Fruit fly (Drosophila melanogaster) whole organism, embryonic: ENCODE measurements around the gene kkv.

Experiments used
- BtbVII ChIP-seq: fragments of 200-800 bp; sonication (Bioruptor generic); optimal IDR thresholded peaks from 3 replicates; lab custom pipeline; 2017; ENCODE audit warnings: missing biosample characterization, mild to moderate bottlenecking, missing genetic modification characterization
- CG10959 ChIP-seq: fragments of 200-800 bp; sonication (Bioruptor generic); IDR thresholded peaks from 2 replicates; pipeline ENCODE4 v1.3.6; 2022; ENCODE audit warnings: missing biosample characterization, missing genetic modification characterization
- CG11247 ChIP-seq: fragments of 200-800 bp; sonication (Bioruptor generic); IDR thresholded peaks from 2 replicates; pipeline ENCODE4 v1.3.6; 2022; ENCODE audit warnings: missing biosample characterization, missing genetic modification characterization
- CG12219 ChIP-seq: fragments of 200-800 bp; sonication (Bioruptor generic); optimal IDR thresholded peaks from 3 replicates; lab custom pipeline; 2018; ENCODE audit warnings: missing biosample characterization, mild to moderate bottlenecking, missing genetic modification characterization
- CG13775 ChIP-seq: fragments of 200-800 bp; sonication (Bioruptor generic); optimal IDR thresholded peaks from 3 replicates; lab custom pipeline; 2017; ENCODE audit warnings: missing biosample characterization, mild to moderate bottlenecking, missing genetic modification characterization
- CG14014 ChIP-seq: fragments of 200-800 bp; sonication (Bioruptor generic); IDR thresholded peaks from 2 replicates; pipeline ENCODE4 v1.3.6; 2022; ENCODE audit warnings: missing biosample characterization, missing genetic modification characterization
- CG1529 ChIP-seq: fragments of 200-800 bp; sonication (Bioruptor generic); optimal IDR thresholded peaks from 3 replicates; lab custom pipeline; 2018; ENCODE audit warnings: missing biosample characterization, missing genetic modification characterization
- CG15601 ChIP-seq: fragments of 200-800 bp; sonication (Bioruptor generic); optimal IDR thresholded peaks from 3 replicates; lab custom pipeline; 2019; ENCODE audit warnings: missing biosample characterization, mild to moderate bottlenecking, missing genetic modification characterization, moderate library complexity
- CG18011 ChIP-seq: fragments of 200-800 bp; sonication (Bioruptor generic); optimal IDR thresholded peaks from 2 replicates; lab custom pipeline; 2017; ENCODE audit warnings: missing biosample characterization, missing genetic modification characterization, mild to moderate bottlenecking, moderate library complexity, missing genotype
- CG32532 ChIP-seq: fragments of 200-800 bp; sonication (Bioruptor generic); IDR thresholded peaks from 2 replicates; pipeline ENCODE4 v1.3.6; 2022; ENCODE audit warnings: missing biosample characterization, missing genetic modification characterization
- CG33213 ChIP-seq: fragments of 200-800 bp; sonication (Bioruptor generic); optimal IDR thresholded peaks from 3 replicates; lab custom pipeline; 2016; ENCODE audit warnings: missing biosample characterization, missing genetic modification characterization
- CG33557 ChIP-seq: fragments of 200-800 bp; sonication (Bioruptor generic); optimal IDR thresholded peaks from 2 replicates; lab custom pipeline; 2019; ENCODE audit warnings: missing biosample characterization, mild to moderate bottlenecking, missing genetic modification characterization, moderate library complexity
- CG34224 ChIP-seq: fragments of 200-800 bp; sonication (Bioruptor generic); IDR thresholded peaks from 3 replicates; pipeline ENCODE4 v1.3.6; 2022; ENCODE audit warnings: missing biosample characterization, missing genetic modification characterization; ENCODE audit not compliant: partially characterized antibody
- CG3726 ChIP-seq: fragments of 200-800 bp; sonication (Bioruptor generic); IDR thresholded peaks from 3 replicates; pipeline ENCODE4, ENCODE4 v1.3.6; 2022; ENCODE audit warnings: missing biosample characterization, missing genetic modification characterization
- CG4404 ChIP-seq: fragments of 200-800 bp; sonication (Bioruptor generic); IDR thresholded peaks from 2 replicates; pipeline ENCODE4 v1.3.6; 2022; ENCODE audit warnings: missing biosample characterization, missing genetic modification characterization
- CG4617 ChIP-seq: fragments of 200-800 bp; sonication (Bioruptor generic); optimal IDR thresholded peaks from 3 replicates; lab custom pipeline; 2016; ENCODE audit warnings: missing biosample characterization, missing genetic modification characterization, borderline replicate concordance
- CG7786 ChIP-seq: fragments of 200-800 bp; sonication (Bioruptor generic); optimal IDR thresholded peaks from 2 replicates; lab custom pipeline; 2016; ENCODE audit warnings: missing biosample characterization, missing genetic modification characterization
- CG7928 ChIP-seq: fragments of 200-800 bp; sonication (Bioruptor generic); optimal IDR thresholded peaks from 2 replicates; lab custom pipeline; 2017; ENCODE audit warnings: missing biosample characterization, mild to moderate bottlenecking, missing genetic modification characterization
- CG8359 ChIP-seq: fragments of 200-800 bp; sonication (Bioruptor generic); optimal IDR thresholded peaks from 2 replicates; lab custom pipeline; 2017; ENCODE audit warnings: missing biosample characterization, mild to moderate bottlenecking, missing genetic modification characterization, borderline replicate concordance
- CG9437 ChIP-seq: fragments of 200-800 bp; sonication (Bioruptor generic); optimal IDR thresholded peaks from 2 replicates; lab custom pipeline; 2018; ENCODE audit warnings: missing biosample characterization, mild to moderate bottlenecking, missing genetic modification characterization
- CG9727 ChIP-seq: fragments of 200-800 bp; sonication (Bioruptor generic); optimal IDR thresholded peaks from 3 replicates; lab custom pipeline; 2017; ENCODE audit warnings: missing biosample characterization, mild to moderate bottlenecking, missing genetic modification characterization
- CG9876 ChIP-seq: fragments of 200-800 bp; sonication (Bioruptor generic); optimal IDR thresholded peaks from 2 replicates; lab custom pipeline; 2016; ENCODE audit warnings: missing biosample characterization, missing genetic modification characterization
- Doc2 ChIP-seq: fragments of 200-800 bp; sonication (Bioruptor generic); IDR thresholded peaks from 2 replicates; pipeline ENCODE4 v1.3.6; 2022; ENCODE audit warnings: missing biosample characterization, missing genetic modification characterization
- E2f1 ChIP-seq: fragments of 200-800 bp; sonication (Bioruptor generic); IDR thresholded peaks from 2 replicates; pipeline ENCODE4 v1.3.6; 2022; ENCODE audit warnings: missing biosample characterization, missing genetic modification characterization
- GATAe ChIP-seq: fragments of 200-800 bp; sonication (Bioruptor generic); conservative IDR thresholded peaks from 2 replicates; pipeline ENCODE4 v1.3.6; 2022; ENCODE audit warnings: missing biosample characterization, missing genetic modification characterization
- Gsc ChIP-seq: fragments of 200-800 bp; sonication (Bioruptor generic); IDR thresholded peaks from 2 replicates; pipeline ENCODE4 v1.3.6; 2022; ENCODE audit warnings: missing biosample characterization, missing genetic modification characterization
- Gug ChIP-seq: fragments of 200-800 bp; sonication (Bioruptor generic); IDR thresholded peaks from 4 replicates; pipeline ENCODE4 v1.3.6; 2022; ENCODE audit warnings: missing biosample characterization, missing genetic modification characterization
- HLH4C ChIP-seq: fragments of 200-800 bp; sonication (Bioruptor generic); IDR thresholded peaks from 3 replicates; pipeline ENCODE4 v1.3.6; 2022; ENCODE audit warnings: missing biosample characterization, missing genetic modification characterization; ENCODE audit not compliant: partially characterized antibody
- Lhr ChIP-seq: fragments of 200-800 bp; sonication (Bioruptor generic); optimal IDR thresholded peaks from 3 replicates; lab custom pipeline; 2017; ENCODE audit warnings: mild to moderate bottlenecking, missing biosample characterization, missing genetic modification reagents, missing genetic modification characterization
- Nf-YB ChIP-seq: fragments of 200-800 bp; sonication (Bioruptor generic); optimal IDR thresholded peaks from 3 replicates; lab custom pipeline; 2019; ENCODE audit warnings: missing biosample characterization, mild to moderate bottlenecking, missing genetic modification characterization, moderate library complexity
- Poxn ChIP-seq: fragments of 200-800 bp; sonication (Bioruptor generic); IDR thresholded peaks from 2 replicates; pipeline ENCODE4 v1.3.6; 2022; ENCODE audit warnings: missing biosample characterization, missing genetic modification characterization
- Ptx1 ChIP-seq: fragments of 200-800 bp; sonication (Bioruptor generic); IDR thresholded peaks from 2 replicates; pipeline ENCODE4 v1.3.6; 2022; ENCODE audit warnings: missing biosample characterization, missing genetic modification characterization
- bab2 ChIP-seq: fragments of 200-800 bp; sonication (Bioruptor generic); optimal IDR thresholded peaks from 2 replicates; lab custom pipeline; 2016; ENCODE audit warnings: missing biosample characterization, missing genetic modification characterization
- cwo ChIP-seq: fragments of 200-800 bp; sonication (Bioruptor generic); optimal IDR thresholded peaks from 3 replicates; lab custom pipeline; 2017; ENCODE audit warnings: missing biosample characterization, missing genetic modification characterization, mild to moderate bottlenecking, moderate library complexity, missing genetic modification reagents
- dati ChIP-seq: fragments of 200-800 bp; sonication (Bioruptor generic); IDR thresholded peaks from 2 replicates; pipeline ENCODE4 v1.3.6; 2022; ENCODE audit warnings: missing biosample characterization, missing genetic modification characterization
- en ChIP-seq: fragments of 200-800 bp; sonication (Bioruptor generic); optimal IDR thresholded peaks from 2 replicates; lab custom pipeline; 2016; ENCODE audit warnings: missing biosample characterization, missing genetic modification characterization
- kah ChIP-seq: fragments of 200-800 bp; sonication (Bioruptor generic); optimal IDR thresholded peaks from 2 replicates; lab custom pipeline; 2018; ENCODE audit warnings: missing biosample characterization, mild to moderate bottlenecking, missing genetic modification characterization
- klu ChIP-seq: fragments of 200-800 bp; sonication (Bioruptor generic); IDR thresholded peaks from 2 replicates; pipeline ENCODE4 v1.3.6; 2022; ENCODE audit warnings: missing biosample characterization, missing genetic modification characterization
- knrl ChIP-seq: fragments of 200-800 bp; sonication (Bioruptor generic); IDR thresholded peaks from 3 replicates; pipeline ENCODE4 v1.3.6; 2022; ENCODE audit warnings: missing biosample characterization, missing genetic modification characterization; ENCODE audit not compliant: partially characterized antibody
- lilli ChIP-seq: fragments of 200-800 bp; sonication (Bioruptor generic); optimal IDR thresholded peaks from 3 replicates; lab custom pipeline; 2016; ENCODE audit warnings: missing biosample characterization, missing genetic modification characterization
- pan ChIP-seq, 4 experiments: fragments of >200 bp in 3 of 4; fragments of 200-800 bp in 1 of 4; sonication (Bioruptor generic) in 1 of 4; optimal IDR thresholded peaks in 3 of 4; IDR thresholded peaks in 1 of 4; 2 replicates each; pipeline versions ENCODE4 v1.3.6 to Lab custom; 2017 to 2022; ENCODE audit warnings: missing biosample characterization in 2 of 4, missing genetic modification characterization in 2 of 4, mixed read lengths in 1 of 4
- run ChIP-seq: fragments of 200-800 bp; sonication (Bioruptor generic); optimal IDR thresholded peaks from 3 replicates; lab custom pipeline; 2018; ENCODE audit warnings: missing biosample characterization, mild to moderate bottlenecking, missing genetic modification characterization
- sc ChIP-seq, 3 experiments: fragments of >200 bp in 2 of 3; fragments of 200-800 bp in 1 of 3; sonication (Bioruptor generic) in 1 of 3; optimal IDR thresholded peaks; 2 replicates in 2 of 3; 3 replicates in 1 of 3; lab custom pipeline; 2017; ENCODE audit warnings: mild to moderate bottlenecking in 1 of 3, missing biosample characterization in 1 of 3, missing genetic modification characterization in 1 of 3, missing genetic modification reagents in 1 of 3
- sim ChIP-seq: fragments of 200-800 bp; sonication (Bioruptor generic); IDR thresholded peaks from 2 replicates; pipeline ENCODE4 v1.3.6; 2022; ENCODE audit warnings: missing biosample characterization, missing genetic modification characterization
- sqz ChIP-seq: fragments of 200-800 bp; sonication (Bioruptor generic); optimal IDR thresholded peaks from 3 replicates; lab custom pipeline; 2018; ENCODE audit warnings: missing biosample characterization, mild to moderate bottlenecking, missing genetic modification characterization
- tin ChIP-seq: fragments of 200-800 bp; sonication (Bioruptor generic); optimal IDR thresholded peaks from 3 replicates; lab custom pipeline; 2016; ENCODE audit warnings: missing biosample characterization, missing genetic modification characterization
- tx ChIP-seq: fragments of 200-800 bp; sonication (Bioruptor generic); optimal IDR thresholded peaks from 2 replicates; lab custom pipeline; 2016; ENCODE audit warnings: missing biosample characterization, missing genetic modification characterization
- unc-4 ChIP-seq: fragments of 200-800 bp; sonication (Bioruptor generic); IDR thresholded peaks from 2 replicates; pipeline ENCODE4 v1.3.6; 2022; ENCODE audit warnings: missing biosample characterization, missing genetic modification characterization; ENCODE audit not compliant: partially characterized antibody
- wek ChIP-seq: fragments of 200-800 bp; sonication (Bioruptor generic); optimal IDR thresholded peaks from 3 replicates; lab custom pipeline; 2018; ENCODE audit warnings: missing biosample characterization, mild to moderate bottlenecking, missing genetic modification characterization, moderate library complexity
- z ChIP-seq: fragments of 200-800 bp; sonication (Bioruptor generic); IDR thresholded peaks from 3 replicates; pipeline ENCODE4 v1.3.6; 2022; ENCODE audit warnings: missing biosample characterization, missing genetic modification characterization
- zfh1 ChIP-seq: fragments of 200-800 bp; sonication (Bioruptor generic); IDR thresholded peaks from 3 replicates; pipeline ENCODE4 v1.3.6; 2022; ENCODE audit warnings: missing biosample characterization, missing genetic modification characterization

The kkv gene

DNA sequence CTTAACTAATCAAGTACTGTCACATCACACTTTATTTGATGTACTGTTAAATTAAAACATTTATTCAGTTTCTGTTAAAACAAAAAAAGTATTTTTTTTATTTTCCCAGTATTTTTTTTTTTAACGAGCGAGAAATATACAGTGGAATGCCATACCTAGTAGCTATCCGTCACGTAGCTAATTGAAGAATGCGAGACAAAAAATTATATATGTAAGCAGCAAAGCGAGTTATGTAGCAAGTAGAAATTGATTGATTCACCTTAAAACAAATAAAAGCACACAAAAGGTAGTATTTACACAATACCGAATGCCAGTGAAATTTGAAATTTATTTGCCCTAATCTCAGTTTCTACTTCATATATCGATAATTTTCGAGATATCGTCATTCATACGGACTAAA lies 46.1 kb upstream of the kkv start (continued):
- TF ChIP-seq CG3726 (GFP tag; lab: Robert Waterston, UW) (no peak), CG13775 (no peak), GATAe (GFP tag; lab: Robert Waterston, UW) (no peak), E2f1 (GFP tag; lab: Robert Waterston, UW) (no peak), CG33213 (peak; percentile 35), en (GFP tag; lab: Kevin White, UChicago) (no peak), wek (GFP tag; lab: Kevin White, UChicago) (no peak), sc (optimal IDR thresholded peaks at IDR 0.05; lab: Kevin White, UChicago) (no peak), sc (GFP tag; optimal IDR thresholded peaks at IDR 0.05; lab: Kevin White, UChicago) (no peak), knrl (GFP tag; lab: Robert Waterston, UW) (peak; percentile 44; the same call in 1 of the 3 replicates), z (GFP tag; lab: Robert Waterston, UW) (no peak), pan (optimal IDR thresholded peaks at IDR 0.05; lab: Kevin White, UChicago) (no peak), pan (GFP tag; optimal IDR thresholded peaks at IDR 0.05 in 1 of 2, IDR thresholded peaks at IDR 0.05 in 1 of 2) (no peak), HLH4C (GFP tag; lab: Robert Waterston, UW) (no peak), CG34224 (GFP tag; lab: Robert Waterston, UW) (no peak), CG14014 (no peak; the same call in 1 of the 2 replicates), Gug (GFP tag; lab: Robert Waterston, UW) (no peak), CG7928 (GFP tag; lab: Kevin White, UChicago) (no peak), CG15601 (tag; lab: Kevin White, UChicago) (no peak), CG33557 (GFP tag; lab: Kevin White, UChicago) (no peak), tin (no peak), run (tag; lab: Kevin White, UChicago) (no peak), CG9727 (GFP tag; lab: Kevin White, UChicago) (no peak), sqz (GFP tag; lab: Kevin White, UChicago) (peak; percentile 82), CG4617 (GFP tag; lab: Kevin White, UChicago) (peak; percentile 17), CG12219 (GFP tag; lab: Kevin White, UChicago) (no peak), klu (no peak), Ptx1 (no peak), Lhr (GFP tag; lab: Kevin White, UChicago) (peak; percentile 28), Doc2 (GFP tag; lab: Robert Waterston, UW) (no peak), Poxn (no peak), dati (no peak), kah (GFP tag; lab: Kevin White, UChicago) (no peak), CG10959 (GFP tag; lab: Robert Waterston, UW) (no peak), unc-4 (GFP tag; lab: Robert Waterston, UW) (no peak), CG1529 (GFP tag; lab: Kevin White, UChicago) (no peak), Nf-YB (no peak), bab2 (GFP tag; lab: Kevin White, UChicago) (no peak), BtbVII (GFP tag; lab: Kevin White, UChicago) (no peak), CG8359 (GFP tag; lab: Kevin White, UChicago) (no peak), sim (no peak), CG11247 (GFP tag; lab: Robert Waterston, UW) (no peak), Gsc (GFP tag; lab: Robert Waterston, UW) (no peak), CG18011 (GFP tag; lab: Kevin White, UChicago) (peak; percentile 98), lilli (GFP tag; lab: Kevin White, UChicago) (no peak), CG4404 (GFP tag; lab: Robert Waterston, UW) (no peak), tx (GFP tag; lab: Kevin White, UChicago) (no peak), cwo (GFP tag; lab: Kevin White, UChicago) (no peak), CG7786 (GFP tag; lab: Kevin White, UChicago) (no peak), CG9437 (GFP tag; lab: Kevin White, UChicago) (no peak), zfh1 (no peak), CG32532 (GFP tag; lab: Robert Waterston, UW) (no peak), CG9876 (no peak)
